Fruit fly (Drosophila melanogaster): ENCODE measurements around the gene CAH16.

DNA sequence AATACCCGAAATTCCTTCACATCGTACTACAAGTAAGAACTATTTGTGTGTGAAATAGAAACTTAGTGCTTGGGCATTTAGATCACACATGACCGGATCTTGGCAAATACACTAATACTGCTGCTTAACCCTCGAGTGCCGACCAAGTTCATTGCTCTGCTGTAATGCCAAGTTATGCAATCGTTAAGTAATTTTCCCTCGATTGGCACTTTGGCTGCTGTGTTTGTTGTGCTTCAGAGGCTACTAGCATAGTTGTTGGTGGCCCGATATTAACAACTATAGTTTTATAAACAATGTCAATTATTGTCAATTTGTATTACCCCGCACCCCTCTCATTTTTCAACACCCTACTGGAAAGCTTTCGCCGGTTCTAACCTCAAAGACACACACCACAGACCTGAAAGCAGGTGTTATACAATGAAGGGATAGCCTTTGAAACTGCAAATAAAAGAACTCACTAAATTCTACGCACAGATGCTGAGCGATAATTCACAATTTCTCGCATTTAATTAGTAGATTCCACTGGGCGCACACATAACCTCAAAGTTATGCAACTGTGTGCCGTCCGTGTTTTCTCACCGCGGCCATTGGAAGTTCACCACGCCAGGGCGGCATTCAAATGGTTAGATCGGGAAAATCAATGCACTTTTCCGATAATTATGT lies 41.7 kb upstream of the CAH16 start:
- peak; percentile 14 for TF ChIP-seq CG6854 (GFP tag; optimal IDR thresholded peaks at IDR 0.05)
- TF ChIP-seq eg (GFP tag; IDR thresholded peaks at IDR 0.05): no peak
- TF ChIP-seq fd59A (GFP tag; optimal IDR thresholded peaks at IDR 0.05): no peak
- no peak for TF ChIP-seq CG6163 (GFP tag; IDR thresholded peaks at IDR 0.05)
- no peak for TF ChIP-seq CG11902 (GFP tag; optimal IDR thresholded peaks at IDR 0.05)
